Worm (Caenorhabditis elegans) whole organism, L1 larva: ENCODE data around the gene acr-12.

Source experiments
- C16A3.4 ChIP-seq: fragments of 150-350 bp; optimal IDR thresholded peaks from 2 replicates; lab custom pipeline; 2014; ENCODE audit warnings: missing biosample characterization, missing genetic modification characterization
- F16B12.6 ChIP-seq: fragments of 150-350 bp; optimal IDR thresholded peaks from 2 replicates; lab custom pipeline; 2014; ENCODE audit warnings: missing biosample characterization, missing genetic modification characterization
- aha-1 ChIP-seq: fragments of 150-350 bp; optimal IDR thresholded peaks from 2 replicates; lab custom pipeline; 2014; ENCODE audit warnings: missing biosample characterization, missing genetic modification characterization
- ama-1 ChIP-seq: fragments of 150-350 bp; optimal IDR thresholded peaks from 2 replicates; lab custom pipeline; 2014
- blmp-1 ChIP-seq: fragments of 150-350 bp; optimal IDR thresholded peaks from 2 replicates; lab custom pipeline; 2014; ENCODE audit warnings: missing biosample characterization, missing genetic modification characterization
- ceh-63 ChIP-seq: fragments of 200-800 bp; sonication (Bioruptor generic); optimal IDR thresholded peaks from 2 replicates; lab custom pipeline; 2018; ENCODE audit warnings: mild to moderate bottlenecking, missing genetic modification characterization, missing compliant biosample characterization
- ceh-88 ChIP-seq: fragments of 200-800 bp; sonication (Bioruptor generic); IDR thresholded peaks from 2 replicates; pipeline ENCODE4 v1.3.6; 2022; ENCODE audit warnings: missing genetic modification characterization, missing compliant biosample characterization
- ceh-90 ChIP-seq: sonication (generic microtip); optimal IDR thresholded peaks from 2 replicates; lab custom pipeline; 2016; ENCODE audit warnings: missing genetic modification characterization, missing compliant biosample characterization
- dpl-1 ChIP-seq, 3 experiments: fragments of 150-350 bp in 2 of 3; sonication (generic microtip) in 1 of 3; optimal IDR thresholded peaks; 2 replicates each; lab custom pipeline; 2014 to 2017; ENCODE audit warnings: missing biosample characterization in 3 of 3, missing genetic modification characterization in 3 of 3, missing genetic modification reagents in 3 of 3
- efl-1 ChIP-seq, 4 experiments: fragments of 150-350 bp; optimal IDR thresholded peaks in 3 of 4; peaks in 1 of 4; 1 replicate in 1 of 4; 2 replicates in 3 of 4; lab custom pipeline; 2014; ENCODE audit warnings: missing biosample characterization in 2 of 4, missing genetic modification characterization in 2 of 4, missing genetic modification reagents in 2 of 4
- efl-3 ChIP-seq: fragments of 200-800 bp; sonication (Bioruptor generic); optimal IDR thresholded peaks from 2 replicates; lab custom pipeline; 2018; ENCODE audit warnings: mild to moderate bottlenecking, missing genetic modification characterization, missing compliant biosample characterization
- egl-27 ChIP-seq, 2 experiments: fragments of 150-350 bp in 1 of 2; sonication (generic microtip); optimal IDR thresholded peaks; 3 replicates each; lab custom pipeline; 2017 to 2018; ENCODE audit warnings: missing biosample characterization in 2 of 2, missing genetic modification characterization in 2 of 2, missing genetic modification reagents in 2 of 2
- elt-2 ChIP-seq: sonication (generic microtip); optimal IDR thresholded peaks from 2 replicates; lab custom pipeline; 2016; ENCODE audit warnings: missing genetic modification characterization, mild to moderate bottlenecking, inconsistent platforms, missing compliant biosample characterization, missing genetic modification reagents
- elt-3 ChIP-seq, 6 experiments: fragments of 150-350 bp in 1 of 6; sonication (generic microtip); optimal IDR thresholded peaks; 2 replicates each; lab custom pipeline; 2017 to 2018; ENCODE audit warnings: missing biosample characterization in 6 of 6, missing genetic modification characterization in 6 of 6, inconsistent platforms in 1 of 6
- fkh-4 ChIP-seq: sonication (generic microtip); optimal IDR thresholded peaks from 2 replicates; lab custom pipeline; 2016; ENCODE audit warnings: missing compliant biosample characterization, missing genetic modification characterization, borderline replicate concordance
- fkh-8 ChIP-seq: sonication (generic microtip); optimal IDR thresholded peaks from 2 replicates; lab custom pipeline; 2016; ENCODE audit warnings: mild to moderate bottlenecking, missing genetic modification characterization, missing compliant biosample characterization
- grh-1 ChIP-seq: fragments of 200-800 bp; sonication (Bioruptor generic); IDR thresholded peaks from 2 replicates; pipeline ENCODE4 v1.3.6; 2022; ENCODE audit warnings: missing genetic modification reagents, missing genetic modification characterization, missing compliant biosample characterization
- hlh-4 ChIP-seq: sonication (generic microtip); optimal IDR thresholded peaks from 2 replicates; lab custom pipeline; 2016; ENCODE audit warnings: mild to moderate bottlenecking, missing genetic modification characterization, missing compliant biosample characterization
- irx-1 ChIP-seq: sonication (generic microtip); optimal IDR thresholded peaks from 2 replicates; lab custom pipeline; 2016; ENCODE audit warnings: missing genetic modification characterization, missing compliant biosample characterization
- jun-1 ChIP-seq: fragments of 150-350 bp; optimal IDR thresholded peaks from 2 replicates; lab custom pipeline; 2014; ENCODE audit warnings: missing biosample characterization, missing genetic modification reagents, missing genetic modification characterization
- lin-13 ChIP-seq: fragments of 150-350 bp; optimal IDR thresholded peaks from 2 replicates; lab custom pipeline; 2014; ENCODE audit warnings: missing biosample characterization, missing genetic modification reagents, missing genetic modification characterization
- lin-14 ChIP-seq: fragments of 200-800 bp; sonication (Bioruptor generic); optimal IDR thresholded peaks from 2 replicates; lab custom pipeline; 2018; ENCODE audit warnings: mild to moderate bottlenecking, missing genetic modification characterization, moderate library complexity, missing compliant biosample characterization
- lin-15B ChIP-seq: fragments of 150-350 bp; sonication (generic microtip); optimal IDR thresholded peaks from 3 replicates; lab custom pipeline; 2014; ENCODE audit warnings: missing biosample characterization, missing genetic modification characterization
- lin-35 ChIP-seq, 2 experiments: fragments of 150-350 bp; optimal IDR thresholded peaks; 2 replicates each; lab custom pipeline; 2014; ENCODE audit warnings: missing biosample characterization in 2 of 2, missing genetic modification characterization in 2 of 2, missing genetic modification reagents in 2 of 2
- lir-3 ChIP-seq: sonication (generic microtip); optimal IDR thresholded peaks from 2 replicates; lab custom pipeline; 2016; ENCODE audit warnings: mild to moderate bottlenecking, missing genetic modification characterization, moderate library complexity, missing compliant biosample characterization; ENCODE audit not compliant: poor library complexity
- lsy-2 ChIP-seq, 2 experiments: fragments of 150-350 bp; optimal IDR thresholded peaks; 2 replicates each; lab custom pipeline; 2014; ENCODE audit warnings: missing biosample characterization in 2 of 2, missing genetic modification characterization in 2 of 2
- mdl-1 ChIP-seq, 2 experiments: fragments of 150-350 bp; optimal IDR thresholded peaks; 2 replicates each; lab custom pipeline; 2014 to 2017; ENCODE audit warnings: missing biosample characterization in 2 of 2, missing genetic modification characterization in 2 of 2, inconsistent platforms in 1 of 2
- nhr-12 ChIP-seq: sonication (generic microtip); optimal IDR thresholded peaks from 2 replicates; lab custom pipeline; 2017; ENCODE audit warnings: missing biosample characterization, missing genetic modification characterization
- nhr-20 ChIP-seq: sonication (generic microtip); optimal IDR thresholded peaks from 2 replicates; lab custom pipeline; 2016; ENCODE audit warnings: mild to moderate bottlenecking, missing genetic modification characterization, missing compliant biosample characterization
- nhr-28 ChIP-seq: fragments of 150-350 bp; optimal IDR thresholded peaks from 2 replicates; lab custom pipeline; 2014; ENCODE audit warnings: missing biosample characterization, missing genetic modification characterization
- nhr-47 ChIP-seq: sonication (generic microtip); optimal IDR thresholded peaks from 2 replicates; lab custom pipeline; 2016; ENCODE audit warnings: mild to moderate bottlenecking, missing genetic modification characterization, moderate library complexity, missing compliant biosample characterization
- nhr-71 ChIP-seq: sonication (generic microtip); optimal IDR thresholded peaks from 2 replicates; lab custom pipeline; 2016; ENCODE audit warnings: mild to moderate bottlenecking, missing genetic modification characterization, moderate library complexity, missing compliant biosample characterization
- nhr-85 ChIP-seq: sonication (generic microtip); peaks from one replicate; lab custom pipeline; 2016; ENCODE audit warnings: missing genetic modification characterization, inconsistent platforms, missing compliant biosample characterization
- pag-3 ChIP-seq: sonication (generic microtip); optimal IDR thresholded peaks from 2 replicates; lab custom pipeline; 2017; ENCODE audit warnings: missing genetic modification characterization, mild to moderate bottlenecking, missing compliant biosample characterization, antibody characterized with exemption, borderline replicate concordance; ENCODE audit not compliant: insufficient read depth
- pqm-1 ChIP-seq: sonication (generic microtip); optimal IDR thresholded peaks from 3 replicates; lab custom pipeline; 2017; ENCODE audit warnings: missing biosample characterization, missing genetic modification characterization
- rnt-1 ChIP-seq: sonication (generic microtip); optimal IDR thresholded peaks from 2 replicates; lab custom pipeline; 2016; ENCODE audit warnings: mild to moderate bottlenecking, missing genetic modification characterization, moderate library complexity, missing compliant biosample characterization
- skn-1 ChIP-seq: fragments of 150-350 bp; optimal IDR thresholded peaks from 2 replicates; lab custom pipeline; 2014; ENCODE audit warnings: missing biosample characterization, missing genetic modification characterization
- snu-23 ChIP-seq: sonication (generic microtip); optimal IDR thresholded peaks from 2 replicates; lab custom pipeline; 2016; ENCODE audit warnings: missing genetic modification characterization, missing compliant biosample characterization
- tbx-2 ChIP-seq: sonication (generic microtip); optimal IDR thresholded peaks from 2 replicates; lab custom pipeline; 2016; ENCODE audit warnings: missing genetic modification characterization, missing compliant biosample characterization
- tlp-1 ChIP-seq: fragments of 150-350 bp; optimal IDR thresholded peaks from 2 replicates; lab custom pipeline; 2014; ENCODE audit warnings: missing biosample characterization, missing genetic modification characterization
- zag-1 ChIP-seq: fragments of 150-350 bp; optimal IDR thresholded peaks from 2 replicates; lab custom pipeline; 2014; ENCODE audit warnings: missing biosample characterization, missing genetic modification characterization
- zip-4 ChIP-seq: fragments of 200-800 bp; sonication (Bioruptor generic); optimal IDR thresholded peaks from 2 replicates; lab custom pipeline; 2018; ENCODE audit warnings: mild to moderate bottlenecking, missing genetic modification characterization, moderate library complexity, missing compliant biosample characterization

The acr-12 gene

ce11 chrX:13525094-13525493 is 7.6 kb upstream of the acr-12 start:
- TF ChIP-seq efl-1 (optimal IDR thresholded peaks at IDR 0.05; lab: Kevin White, UChicago) (no peak), efl-1 (GFP tag; optimal IDR thresholded peaks at IDR 0.05 in 1 of 2; lab: Kevin White, UChicago) (no peak), lsy-2 (tag; optimal IDR thresholded peaks at IDR 0.05; lab: Kevin White, UChicago) (no peak), F16B12.6 (tag; lab: Kevin White, UChicago) (no peak), skn-1 (tag; lab: Kevin White, UChicago) (no peak), nhr-85 (no peak), ceh-90 (tag; lab: Kevin White, UChicago) (no peak), ceh-63 (GFP tag; lab: Kevin White, UChicago) (no peak), nhr-28 (no peak), tbx-2 (tag; lab: Kevin White, UChicago) (no peak), elt-2 (tag; lab: Kevin White, UChicago) (no peak), efl-3 (GFP tag; lab: Kevin White, UChicago) (no peak), lir-3 (tag; lab: Kevin White, UChicago) (no peak)
- TF ChIP-seq, all 84 proteins: peak for 0

ce11 chrX:13526219-13527218 is 6.1 kb upstream of the acr-12 start:
- peak; percentile 13 for TF ChIP-seq C16A3.4
- TF ChIP-seq elt-3 (tag; optimal IDR thresholded peaks at IDR 0.05; lab: Kevin White, UChicago) = peak in 1 of 6 experiments; percentile 54
- TF ChIP-seq fkh-4 = no peak
- TF ChIP-seq lin-15B (tag; lab: Kevin White, UChicago) = no peak
- TF ChIP-seq pag-3 (tag; lab: Kevin White, UChicago) = no peak
- TF ChIP-seq nhr-71 (tag; lab: Kevin White, UChicago) = peak; percentile 27
- TF ChIP-seq skn-1 (tag; lab: Kevin White, UChicago) = no peak
- TF ChIP-seq mdl-1 (tag; optimal IDR thresholded peaks at IDR 0.05; lab: Kevin White, UChicago) = no peak
- TF ChIP-seq zip-4 (GFP tag; lab: Kevin White, UChicago) = no peak
- TF ChIP-seq jun-1 (tag; lab: Kevin White, UChicago) = peak; percentile 22
- TF ChIP-seq lin-35 (GFP tag; optimal IDR thresholded peaks at IDR 0.05; lab: Kevin White, UChicago) = no peak
- peak; percentile 89 for TF ChIP-seq blmp-1 (tag; lab: Kevin White, UChicago)
- TF ChIP-seq rnt-1 (tag; lab: Kevin White, UChicago) = peak; percentile 19
- no peak for TF ChIP-seq irx-1
- TF ChIP-seq F16B12.6 (tag; lab: Kevin White, UChicago) = no peak
- no peak for TF ChIP-seq ceh-88
- no peak for TF ChIP-seq zag-1 (tag; lab: Kevin White, UChicago)
- peak in 1 of 2 experiments; percentile 47 for TF ChIP-seq lsy-2 (tag; optimal IDR thresholded peaks at IDR 0.05; lab: Kevin White, UChicago)
- TF ChIP-seq egl-27 (tag; optimal IDR thresholded peaks at IDR 0.05; lab: Kevin White, UChicago) = no peak
- no peak for TF ChIP-seq elt-2 (tag; lab: Kevin White, UChicago)
- TF ChIP-seq grh-1 (GFP tag; lab: Robert Waterston, UW) = no peak
- TF ChIP-seq dpl-1 (GFP tag; optimal IDR thresholded peaks at IDR 0.05; lab: Kevin White, UChicago) = no peak
- no peak for TF ChIP-seq hlh-4 (tag; lab: Kevin White, UChicago)
- no peak for TF ChIP-seq aha-1 (tag; lab: Kevin White, UChicago)
- TF ChIP-seq nhr-47 (tag; lab: Kevin White, UChicago) = no peak
- no peak for TF ChIP-seq pqm-1 (tag; lab: Kevin White, UChicago)
- TF ChIP-seq nhr-20 (tag; lab: Kevin White, UChicago) = peak; percentile 23
- no peak for TF ChIP-seq lin-13 (GFP tag; lab: Kevin White, UChicago)
- no peak for TF ChIP-seq tlp-1 (tag; lab: Kevin White, UChicago)
- no peak for TF ChIP-seq ama-1 (lab: Kevin White, UChicago)
- TF ChIP-seq snu-23 (GFP tag; lab: Kevin White, UChicago) = peak; percentile 25
- no peak for TF ChIP-seq nhr-12 (tag; lab: Kevin White, UChicago)
- no peak for TF ChIP-seq fkh-8 (tag; lab: Kevin White, UChicago)
- no peak for TF ChIP-seq tbx-2 (tag; lab: Kevin White, UChicago)
- peak; percentile 62 for TF ChIP-seq nhr-85
- peak; percentile 57 for TF ChIP-seq lin-14
